Worm (Caenorhabditis elegans) whole organism, young adult: Measurements from ENCODE around the gene clec-187.

Experiments used
- K11D2.4 ChIP-seq: fragments of 200-800 bp; sonication (Bioruptor generic); IDR thresholded peaks from 2 replicates; pipeline ENCODE4 v1.3.6; 2022; ENCODE audit warnings: missing genetic modification reagents, missing genetic modification characterization, missing compliant biosample characterization
- akir-1 ChIP-seq: fragments of 200-800 bp; sonication (Bioruptor generic); optimal IDR thresholded peaks from 2 replicates; lab custom pipeline; 2018; ENCODE audit warnings: mild to moderate bottlenecking, missing genetic modification characterization, moderate library complexity, missing compliant biosample characterization
- aptf-2 ChIP-seq: fragments of 200-800 bp; sonication (Bioruptor generic); conservative IDR thresholded peaks from 2 replicates; pipeline ENCODE4 v1.3.6; 2022; ENCODE audit warnings: missing genetic modification reagents, missing genetic modification characterization, missing compliant biosample characterization
- cebp-1 ChIP-seq, 2 experiments: fragments of 200-800 bp in 1 of 2; sonication (Bioruptor generic) in 1 of 2; sonication (generic microtip) in 1 of 2; IDR thresholded peaks in 1 of 2; optimal IDR thresholded peaks in 1 of 2; 2 replicates each; pipeline versions ENCODE4 v1.3.6 to Lab custom; 2017 to 2022; ENCODE audit warnings: missing compliant biosample characterization in 2 of 2, missing genetic modification characterization in 2 of 2, mild to moderate bottlenecking in 1 of 2, missing genetic modification reagents in 1 of 2, moderate library complexity in 1 of 2
- cebp-2 ChIP-seq: fragments of 200-800 bp; sonication (Bioruptor generic); IDR thresholded peaks from 2 replicates; pipeline ENCODE4 v1.3.6; 2022; ENCODE audit warnings: missing genetic modification characterization, missing compliant biosample characterization
- ceh-79 ChIP-seq: sonication (generic microtip); optimal IDR thresholded peaks from 2 replicates; lab custom pipeline; 2017; ENCODE audit warnings: mild to moderate bottlenecking, missing genetic modification characterization, missing compliant biosample characterization
- hlh-26 ChIP-seq: fragments of 200-800 bp; sonication (Bioruptor generic); conservative IDR thresholded peaks from 2 replicates; pipeline ENCODE4 v1.3.6; 2022; ENCODE audit warnings: missing genetic modification reagents, missing genetic modification characterization, missing compliant biosample characterization
- hsf-1 ChIP-seq: fragments of 200-800 bp; sonication (Bioruptor generic); IDR thresholded peaks from 2 replicates; pipeline ENCODE4 v1.3.6; 2022; ENCODE audit warnings: missing genetic modification reagents, missing genetic modification characterization, missing compliant biosample characterization
- madf-3 ChIP-seq: fragments of 200-800 bp; sonication (Bioruptor generic); IDR thresholded peaks from 2 replicates; pipeline ENCODE4 v1.3.6; 2022; ENCODE audit warnings: missing genetic modification reagents, missing genetic modification characterization, missing compliant biosample characterization
- mcd-1 ChIP-seq: fragments of 200-800 bp; sonication (Bioruptor generic); IDR thresholded peaks from 2 replicates; pipeline ENCODE4 v1.3.6; 2022; ENCODE audit warnings: missing genetic modification reagents, missing genetic modification characterization, missing compliant biosample characterization
- nfya-1 ChIP-seq: sonication (generic microtip); optimal IDR thresholded peaks from 2 replicates; lab custom pipeline; 2017; ENCODE audit warnings: antibody characterized with exemption, missing compliant biosample characterization, missing genetic modification characterization, borderline replicate concordance; ENCODE audit not compliant: insufficient read depth
- nhr-80 ChIP-seq: sonication (generic microtip); optimal IDR thresholded peaks from 2 replicates; lab custom pipeline; 2016; ENCODE audit warnings: missing genetic modification characterization, missing compliant biosample characterization
- pha-4 ChIP-seq: fragments of 150-350 bp; sonication (generic microtip); optimal IDR thresholded peaks from 2 replicates; lab custom pipeline; 2014; ENCODE audit warnings: missing biosample characterization, missing genetic modification reagents, missing genetic modification characterization
- snpc-1.3 ChIP-seq: sonication (generic microtip); optimal IDR thresholded peaks from 2 replicates; lab custom pipeline; 2017; ENCODE audit warnings: missing genetic modification characterization, mild to moderate bottlenecking, missing compliant biosample characterization, antibody characterized with exemption, moderate library complexity, missing genotype, missing genetic modification reagents; ENCODE audit not compliant: insufficient read depth
- snpc-3.4 ChIP-seq: sonication (generic microtip); optimal IDR thresholded peaks from 2 replicates; lab custom pipeline; 2017; ENCODE audit warnings: missing genetic modification characterization, mild to moderate bottlenecking, missing compliant biosample characterization, antibody characterized with exemption, moderate library complexity, missing genotype, missing genetic modification reagents
- tlf-1 ChIP-seq: fragments of 200-800 bp; sonication (Bioruptor generic); optimal IDR thresholded peaks from 2 replicates; lab custom pipeline; 2018; ENCODE audit warnings: mild to moderate bottlenecking, missing genetic modification characterization, missing compliant biosample characterization
- unc-130 ChIP-seq: sonication (generic microtip); optimal IDR thresholded peaks from 2 replicates; lab custom pipeline; 2016; ENCODE audit warnings: missing genetic modification reagents, missing genetic modification characterization, missing compliant biosample characterization

clec-187 gene

ce11 chrIV:12903687-12904086 is 32.4 kb upstream of the clec-187 start:
- TF ChIP-seq nhr-80, result peak; percentile 43
- no peak for TF ChIP-seq unc-130

ce11 chrIV:12902430-12903110 is 31.3 kb upstream of the clec-187 start, which contains the start of gene K08D8.2:
TSS of gene K08D8.2 (plus strand) at chrIV:12903060.
- TF ChIP-seq snpc-3.4 (tag; lab: Kevin White, UChicago), result no peak
- 0 out of 2 replicates have a peak, but pooled peaks have one; percentile 23 for TF ChIP-seq cebp-1 (GFP tag; IDR thresholded peaks at IDR 0.05; lab: Robert Waterston, UW)
- TF ChIP-seq cebp-1 (tag; optimal IDR thresholded peaks at IDR 0.05; lab: Kevin White, UChicago), result peak; percentile 10
- peak; percentile 37 for TF ChIP-seq nhr-80

- TF ChIP-seq mcd-1 (GFP tag; lab: Robert Waterston, UW), result no peak
- peak; percentile 18 for TF ChIP-seq nhr-80
- no peak for TF ChIP-seq K11D2.4 (GFP tag; lab: Robert Waterston, UW)
Observed at ce11 chrIV:12901602-12902001, 30.3 kb upstream of the clec-187 start.

ce11 chrIV:12900267-12900666 is 29.0 kb upstream of the clec-187 start, which contains the start of gene K08D8.10:
TSS of gene K08D8.10 (plus strand) at chrIV:12900567.
- TF ChIP-seq tlf-1, result no peak
- TF ChIP-seq hlh-26 (GFP tag; lab: Robert Waterston, UW), result no peak
- no peak for TF ChIP-seq hsf-1 (GFP tag; lab: Robert Waterston, UW)
- TF ChIP-seq aptf-2 (GFP tag; lab: Robert Waterston, UW), result no peak

- no peak for TF ChIP-seq ceh-79 (tag; lab: Kevin White, UChicago)
- TF ChIP-seq, all 124 proteins: peak for 0
Observed at ce11 chrIV:12899392-12899791, 28.1 kb upstream of the clec-187 start, which contains the start of gene K08D8.9. TSS of gene K08D8.9 (plus strand) at chrIV:12899692.

- TF ChIP-seq cebp-1 (GFP tag; IDR thresholded peaks at IDR 0.05; lab: Robert Waterston, UW) (no peak), cebp-1 (tag; optimal IDR thresholded peaks at IDR 0.05; lab: Kevin White, UChicago) (peak; percentile 37), snpc-3.4 (tag; lab: Kevin White, UChicago) (no peak)
Observed at ce11 chrIV:12898823-12899222, 27.5 kb upstream of the clec-187 start.

ce11 chrIV:12897146-12897545 is 25.9 kb upstream of the clec-187 start:
- TF ChIP-seq akir-1 (GFP tag; lab: Kevin White, UChicago), result no peak
- no peak for TF ChIP-seq nfya-1 (tag; lab: Kevin White, UChicago)
- peak; percentile 57; the same call in 1 of the 2 replicates for TF ChIP-seq cebp-1 (GFP tag; IDR thresholded peaks at IDR 0.05; lab: Robert Waterston, UW)
- peak; percentile 79 for TF ChIP-seq cebp-1 (tag; optimal IDR thresholded peaks at IDR 0.05; lab: Kevin White, UChicago)

- TF ChIP-seq nhr-80, result peak; percentile 21
- no peak for TF ChIP-seq pha-4 (tag; lab: Kevin White, UChicago)
- no peak for TF ChIP-seq cebp-2 (GFP tag; lab: Robert Waterston, UW)
- no peak for TF ChIP-seq madf-3 (GFP tag; lab: Robert Waterston, UW)
Observed at ce11 chrIV:12896371-12896882, 25.1 kb upstream of the clec-187 start, which contains the start of gene K08D8.7. TSS of gene K08D8.7 (plus strand) at chrIV:12896832.

ce11 chrIV:12894996-12895395 is 23.7 kb upstream of the clec-187 start, which contains the start of gene K08D8.11:
TSS of gene K08D8.11 (plus strand) at chrIV:12895296.
- no peak for TF ChIP-seq snpc-1.3 (tag; lab: Kevin White, UChicago)
